Worm (Caenorhabditis elegans) whole organism, young adult: ENCODE measurements around the gene K10C2.12.

ENCODE experiments used
- D2030.7 ChIP-seq: fragments of 200-800 bp; sonication (Bioruptor generic); IDR thresholded peaks from 2 replicates; pipeline ENCODE4 v1.3.6; 2022; ENCODE audit warnings: missing genetic modification reagents, missing genetic modification characterization, missing compliant biosample characterization
- F10E7.11 ChIP-seq: sonication (generic microtip); optimal IDR thresholded peaks from 2 replicates; lab custom pipeline; 2017; ENCODE audit warnings: mild to moderate bottlenecking, missing genetic modification characterization, moderate library complexity, missing compliant biosample characterization
- F23B12.7 ChIP-seq: sonication (generic microtip); optimal IDR thresholded peaks from 2 replicates; lab custom pipeline; 2017; ENCODE audit warnings: missing genetic modification characterization, mild to moderate bottlenecking, missing compliant biosample characterization, antibody characterized with exemption, moderate library complexity; ENCODE audit not compliant: insufficient read depth
- F52B5.7 ChIP-seq: sonication (generic microtip); optimal IDR thresholded peaks from 2 replicates; lab custom pipeline; 2016; ENCODE audit warnings: mild to moderate bottlenecking, missing genetic modification characterization, missing compliant biosample characterization
- F57A8.1 ChIP-seq: fragments of 200-800 bp; sonication (Bioruptor generic); optimal IDR thresholded peaks from 2 replicates; lab custom pipeline; 2018; ENCODE audit warnings: mild to moderate bottlenecking, missing genetic modification characterization, moderate library complexity, missing compliant biosample characterization
- K12H6.12 ChIP-seq: fragments of 200-800 bp; sonication (Bioruptor generic); optimal IDR thresholded peaks from 2 replicates; lab custom pipeline; 2018; ENCODE audit warnings: mild to moderate bottlenecking, missing genetic modification characterization, missing compliant biosample characterization
- T26A5.8 ChIP-seq: sonication (generic microtip); optimal IDR thresholded peaks from 2 replicates; lab custom pipeline; 2016; ENCODE audit warnings: missing genetic modification characterization, missing compliant biosample characterization
- Y53F4B.3 ChIP-seq: fragments of 200-800 bp; sonication (Bioruptor generic); IDR thresholded peaks from 2 replicates; pipeline ENCODE4 v1.3.6; 2022; ENCODE audit warnings: missing genetic modification reagents, missing genetic modification characterization, missing compliant biosample characterization
- Y53G8AR.9 ChIP-seq: fragments of 200-800 bp; sonication (Bioruptor generic); conservative IDR thresholded peaks from 2 replicates; pipeline ENCODE4 v1.3.6; 2022; ENCODE audit warnings: missing genetic modification reagents, missing genetic modification characterization, missing compliant biosample characterization
- Y56A3A.18 ChIP-seq: fragments of 200-800 bp; sonication (Bioruptor generic); IDR thresholded peaks from 2 replicates; pipeline ENCODE4 v1.3.6; 2022; ENCODE audit warnings: missing genetic modification reagents, missing genetic modification characterization, missing compliant biosample characterization
- Y79H2A.3 ChIP-seq: fragments of 200-800 bp; sonication (Bioruptor generic); conservative IDR thresholded peaks from 2 replicates; pipeline ENCODE4 v1.3.6; 2022; ENCODE audit warnings: missing genetic modification reagents, missing genetic modification characterization, missing compliant biosample characterization
- ZK185.1 ChIP-seq: sonication (generic microtip); optimal IDR thresholded peaks from 2 replicates; lab custom pipeline; 2016; ENCODE audit warnings: mild to moderate bottlenecking, missing genetic modification characterization, missing compliant biosample characterization; ENCODE audit not compliant: poor library complexity, severe bottlenecking
- akir-1 ChIP-seq: fragments of 200-800 bp; sonication (Bioruptor generic); optimal IDR thresholded peaks from 2 replicates; lab custom pipeline; 2018; ENCODE audit warnings: mild to moderate bottlenecking, missing genetic modification characterization, moderate library complexity, missing compliant biosample characterization
- ama-1 ChIP-seq, 3 experiments: fragments of 150-350 bp in 1 of 3; sonication (generic microtip) in 2 of 3; optimal IDR thresholded peaks; 2 replicates each; lab custom pipeline; 2014 to 2018; ENCODE audit warnings: missing biosample characterization in 2 of 3, missing genetic modification characterization in 2 of 3, missing genetic modification reagents in 2 of 3
- aptf-3 ChIP-seq: fragments of 200-800 bp; sonication (Bioruptor generic); IDR thresholded peaks from 2 replicates; pipeline ENCODE4 v1.3.6; 2022; ENCODE audit warnings: missing genetic modification characterization, missing compliant biosample characterization
- cebp-1 ChIP-seq, 2 experiments: fragments of 200-800 bp in 1 of 2; sonication (Bioruptor generic) in 1 of 2; sonication (generic microtip) in 1 of 2; IDR thresholded peaks in 1 of 2; optimal IDR thresholded peaks in 1 of 2; 2 replicates each; pipeline versions ENCODE4 v1.3.6 to Lab custom; 2017 to 2022; ENCODE audit warnings: missing compliant biosample characterization in 2 of 2, missing genetic modification characterization in 2 of 2, mild to moderate bottlenecking in 1 of 2, missing genetic modification reagents in 1 of 2, moderate library complexity in 1 of 2
- cebp-2 ChIP-seq: fragments of 200-800 bp; sonication (Bioruptor generic); IDR thresholded peaks from 2 replicates; pipeline ENCODE4 v1.3.6; 2022; ENCODE audit warnings: missing genetic modification characterization, missing compliant biosample characterization
- ceh-100 ChIP-seq: fragments of 200-800 bp; sonication (Bioruptor generic); IDR thresholded peaks from 2 replicates; pipeline ENCODE4 v1.3.6; 2022; ENCODE audit warnings: missing genetic modification reagents, missing genetic modification characterization, missing compliant biosample characterization
- ceh-27 ChIP-seq: fragments of 200-800 bp; sonication (Bioruptor generic); optimal IDR thresholded peaks from 2 replicates; lab custom pipeline; 2018; ENCODE audit warnings: mild to moderate bottlenecking, missing genetic modification characterization, moderate library complexity, missing compliant biosample characterization
- chd-7 ChIP-seq: sonication (generic microtip); optimal IDR thresholded peaks from 2 replicates; lab custom pipeline; 2016; ENCODE audit warnings: mild to moderate bottlenecking, missing genetic modification characterization, moderate library complexity, missing compliant biosample characterization
- egl-18 ChIP-seq: fragments of 200-800 bp; sonication (Bioruptor generic); IDR thresholded peaks from 2 replicates; pipeline ENCODE4 v1.3.6; 2022; ENCODE audit warnings: missing genetic modification reagents, missing genetic modification characterization, missing compliant biosample characterization
- fkh-3 ChIP-seq: sonication (generic microtip); optimal IDR thresholded peaks from 2 replicates; lab custom pipeline; 2016; ENCODE audit warnings: mild to moderate bottlenecking, missing genetic modification characterization, missing compliant biosample characterization
- gei-17 ChIP-seq: fragments of 200-800 bp; sonication (Bioruptor generic); optimal IDR thresholded peaks from 2 replicates; lab custom pipeline; 2018; ENCODE audit warnings: mild to moderate bottlenecking, missing genetic modification characterization, missing compliant biosample characterization
- him-1 ChIP-seq: sonication (generic microtip); optimal IDR thresholded peaks from 2 replicates; lab custom pipeline; 2016; ENCODE audit warnings: missing genotype, missing genetic modification reagents, missing genetic modification characterization, missing compliant biosample characterization
- hmg-1.2 ChIP-seq: fragments of 200-800 bp; sonication (Bioruptor generic); IDR thresholded peaks from 2 replicates; pipeline ENCODE4 v1.3.6; 2022; ENCODE audit warnings: missing genetic modification reagents, missing genetic modification characterization, missing compliant biosample characterization
- hmg-20 ChIP-seq: fragments of 200-800 bp; sonication (Bioruptor generic); IDR thresholded peaks from 2 replicates; pipeline ENCODE4 v1.3.6; 2022; ENCODE audit warnings: missing genetic modification reagents, missing genetic modification characterization, missing compliant biosample characterization
- hrde-1 ChIP-seq: sonication (generic microtip); optimal IDR thresholded peaks from 2 replicates; lab custom pipeline; 2016; ENCODE audit warnings: missing genetic modification characterization, mild to moderate bottlenecking, missing compliant biosample characterization, moderate library complexity, missing genotype, missing genetic modification reagents, borderline replicate concordance
- lin-26 ChIP-seq: fragments of 200-800 bp; sonication (Bioruptor generic); IDR thresholded peaks from 2 replicates; pipeline ENCODE4 v1.3.6; 2022; ENCODE audit warnings: missing genetic modification reagents, missing genetic modification characterization, missing compliant biosample characterization
- lin-35 ChIP-seq, 3 experiments: fragments of 150-350 bp in 2 of 3; sonication (generic microtip) in 1 of 3; optimal IDR thresholded peaks; 2 replicates each; lab custom pipeline; 2014 to 2018; ENCODE audit warnings: missing biosample characterization in 3 of 3, missing genetic modification characterization in 3 of 3, missing genetic modification reagents in 3 of 3
- lin-40 ChIP-seq: sonication (generic microtip); optimal IDR thresholded peaks from 2 replicates; lab custom pipeline; 2016; ENCODE audit warnings: missing genetic modification characterization, mild to moderate bottlenecking, missing compliant biosample characterization, missing genotype, missing genetic modification reagents
- mxl-1 ChIP-seq: sonication (generic microtip); optimal IDR thresholded peaks from 2 replicates; lab custom pipeline; 2016; ENCODE audit warnings: missing genetic modification characterization, missing compliant biosample characterization
- nhr-179 ChIP-seq: sonication (generic microtip); optimal IDR thresholded peaks from 2 replicates; lab custom pipeline; 2016; ENCODE audit warnings: mild to moderate bottlenecking, missing genetic modification characterization, missing compliant biosample characterization
- pbrm-1 ChIP-seq: fragments of 200-800 bp; sonication (Bioruptor generic); IDR thresholded peaks from 2 replicates; pipeline ENCODE4 v1.3.6; 2022; ENCODE audit warnings: missing genetic modification reagents, missing genetic modification characterization, missing compliant biosample characterization
- rcor-1 ChIP-seq: fragments of 200-800 bp; sonication (Bioruptor generic); IDR thresholded peaks from 2 replicates; pipeline ENCODE4 v1.3.6; 2022; ENCODE audit warnings: missing genetic modification reagents, missing genetic modification characterization, missing compliant biosample characterization
- snpc-1.3 ChIP-seq: sonication (generic microtip); optimal IDR thresholded peaks from 2 replicates; lab custom pipeline; 2017; ENCODE audit warnings: missing genetic modification characterization, mild to moderate bottlenecking, missing compliant biosample characterization, antibody characterized with exemption, moderate library complexity, missing genotype, missing genetic modification reagents; ENCODE audit not compliant: insufficient read depth
- snpc-3.4 ChIP-seq: sonication (generic microtip); optimal IDR thresholded peaks from 2 replicates; lab custom pipeline; 2017; ENCODE audit warnings: missing genetic modification characterization, mild to moderate bottlenecking, missing compliant biosample characterization, antibody characterized with exemption, moderate library complexity, missing genotype, missing genetic modification reagents
- snpc-4 ChIP-seq, 5 experiments: fragments of 150-350 bp in 1 of 5; sonication (generic microtip) in 4 of 5; optimal IDR thresholded peaks; 2 replicates each; lab custom pipeline; 2014 to 2018; ENCODE audit warnings: missing genetic modification characterization in 5 of 5, missing biosample characterization in 3 of 5, antibody characterized with exemption in 2 of 5, mild to moderate bottlenecking in 2 of 5, missing compliant biosample characterization in 2 of 5, missing genotype in 2 of 5, moderate library complexity in 2 of 5, missing genetic modification reagents in 1 of 5
- unc-130 ChIP-seq: sonication (generic microtip); optimal IDR thresholded peaks from 2 replicates; lab custom pipeline; 2016; ENCODE audit warnings: missing genetic modification reagents, missing genetic modification characterization, missing compliant biosample characterization
- ztf-6 ChIP-seq: fragments of 200-800 bp; sonication (Bioruptor generic); IDR thresholded peaks from 2 replicates; pipeline ENCODE4 v1.3.6; 2022; ENCODE audit warnings: missing genetic modification reagents, missing genetic modification characterization, missing compliant biosample characterization

Gene K10C2.12

DNA sequence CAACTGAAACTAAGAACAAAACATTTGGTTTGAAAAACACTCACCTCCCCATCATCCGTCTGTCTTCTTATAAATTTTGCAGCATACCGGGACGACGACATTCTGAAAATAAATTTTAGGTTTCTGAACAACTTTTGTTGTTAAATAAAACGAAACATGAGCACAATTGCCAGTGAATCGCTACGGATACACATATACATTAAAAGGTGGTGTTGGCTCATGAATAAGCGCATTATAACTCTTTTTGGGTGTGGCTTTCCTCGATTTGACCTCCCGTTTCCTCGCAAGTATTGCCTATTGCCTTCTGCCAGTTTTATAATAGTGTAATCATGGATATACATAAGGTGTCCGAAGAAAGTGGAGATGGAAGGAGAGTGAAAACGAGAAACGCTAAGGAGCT lies 29.1 kb downstream of the K10C2.12 start, which contains the start of gene igcm-2:
igcm-2 (minus strand) TSS at position 101 of the 400 bp plus-strand sequence.
- TF ChIP-seq lin-40 = no peak
- TF ChIP-seq snpc-4 (GFP tag; optimal IDR thresholded peaks at IDR 0.05; lab: Kevin White, UChicago) = no peak
- TF ChIP-seq snpc-4 (tag; optimal IDR thresholded peaks at IDR 0.05; lab: Kevin White, UChicago) = no peak
- TF ChIP-seq Y56A3A.18 (GFP tag; lab: Robert Waterston, UW) = no peak
- TF ChIP-seq Y53F4B.3 (GFP tag; lab: Robert Waterston, UW) = no peak
- no peak for TF ChIP-seq T26A5.8 (tag; lab: Kevin White, UChicago)
- no peak for TF ChIP-seq Y53G8AR.9 (GFP tag; lab: Robert Waterston, UW)
- no peak for TF ChIP-seq F23B12.7 (tag; lab: Kevin White, UChicago)
- no peak for TF ChIP-seq rcor-1 (GFP tag; lab: Robert Waterston, UW)
- no peak for TF ChIP-seq unc-130
- TF ChIP-seq ceh-100 (GFP tag; lab: Robert Waterston, UW) = no peak
- TF ChIP-seq him-1 (tag; lab: Kevin White, UChicago) = no peak
- no peak for TF ChIP-seq egl-18 (GFP tag; lab: Robert Waterston, UW)
- no peak for TF ChIP-seq lin-35 (GFP tag; optimal IDR thresholded peaks at IDR 0.05; lab: Kevin White, UChicago)
- no peak for TF ChIP-seq nhr-179 (tag; lab: Kevin White, UChicago)
- TF ChIP-seq K12H6.12 (tag; lab: Kevin White, UChicago) = no peak
- no peak for TF ChIP-seq aptf-3 (GFP tag; lab: Robert Waterston, UW)
- no peak for TF ChIP-seq hmg-1.2 (GFP tag; lab: Robert Waterston, UW)
- TF ChIP-seq ZK185.1 (tag; lab: Kevin White, UChicago) = no peak
- no peak for TF ChIP-seq ceh-27 (GFP tag; lab: Kevin White, UChicago)
- no peak for TF ChIP-seq fkh-3 (tag; lab: Kevin White, UChicago)

ce11 chrX:6388639-6389038 lies 31.9 kb downstream of the K10C2.12 start:
- TF ChIP-seq D2030.7 (no peak), snpc-1.3 (tag; lab: Kevin White, UChicago) (no peak), hrde-1 (no peak), cebp-1 (GFP tag; IDR thresholded peaks at IDR 0.05; lab: Robert Waterston, UW) (no peak), cebp-1 (tag; optimal IDR thresholded peaks at IDR 0.05; lab: Kevin White, UChicago) (no peak), pbrm-1 (no peak), akir-1 (no peak), lin-26 (no peak), gei-17 (GFP tag; lab: Kevin White, UChicago) (no peak), ama-1 (optimal IDR thresholded peaks at IDR 0.05; lab: Kevin White, UChicago) (no peak), ama-1 (GFP tag; optimal IDR thresholded peaks at IDR 0.05; lab: Kevin White, UChicago) (no peak)

- TF ChIP-seq F52B5.7 (no peak), nhr-179 (tag; lab: Kevin White, UChicago) (no peak), snpc-3.4 (tag; lab: Kevin White, UChicago) (no peak), ztf-6 (GFP tag; lab: Robert Waterston, UW) (no peak), Y79H2A.3 (GFP tag; lab: Robert Waterston, UW) (no peak), F10E7.11 (tag; lab: Kevin White, UChicago) (no peak), cebp-2 (no peak), unc-130 (no peak), lin-40 (no peak), ama-1 (optimal IDR thresholded peaks at IDR 0.05; lab: Kevin White, UChicago) (no peak), ama-1 (GFP tag; optimal IDR thresholded peaks at IDR 0.05; lab: Kevin White, UChicago) (no peak), mxl-1 (tag; lab: Kevin White, UChicago) (no peak), hmg-20 (GFP tag; lab: Robert Waterston, UW) (no peak), K12H6.12 (tag; lab: Kevin White, UChicago) (no peak), him-1 (tag; lab: Kevin White, UChicago) (no peak), chd-7 (tag; lab: Kevin White, UChicago) (no peak), F57A8.1 (no peak)
- TF ChIP-seq, all 124 proteins: peak for 0
Observed at ce11 chrX:6385185-6385584, 35.4 kb downstream of the K10C2.12 start, which contains the start of gene igdb-3. igdb-3 (plus strand) TSS chrX:6385485.
